Fruit fly (Drosophila melanogaster) whole organism, embryonic: ENCODE measurements around the gene Arpc4.

Experiments used
- Antp ChIP-seq: fragments of 200-800 bp; sonication (Bioruptor generic); optimal IDR thresholded peaks from 3 replicates; lab custom pipeline; 2016; ENCODE audit warnings: missing biosample characterization, missing genetic modification characterization
- Atf-2 ChIP-seq: fragments of 200-800 bp; sonication (Bioruptor generic); optimal IDR thresholded peaks from 2 replicates; lab custom pipeline; 2016; ENCODE audit warnings: missing biosample characterization, missing genetic modification characterization
- Atf3 ChIP-seq: fragments of 200-800 bp; sonication (Bioruptor generic); optimal IDR thresholded peaks from 3 replicates; lab custom pipeline; 2016; ENCODE audit warnings: missing biosample characterization, missing genetic modification characterization
- BEAF-32 ChIP-seq: fragments of 200-800 bp; sonication (Bioruptor generic); optimal IDR thresholded peaks from 3 replicates; lab custom pipeline; 2017; ENCODE audit warnings: missing biosample characterization, missing genetic modification characterization, mild to moderate bottlenecking, moderate library complexity, missing genetic modification reagents
- CG12071 ChIP-seq: fragments of 200-800 bp; sonication (Bioruptor generic); optimal IDR thresholded peaks from 3 replicates; lab custom pipeline; 2018; ENCODE audit warnings: missing biosample characterization, mild to moderate bottlenecking, missing genetic modification characterization
- CG1233 ChIP-seq: fragments of 200-800 bp; sonication (Bioruptor generic); optimal IDR thresholded peaks from 4 replicates; lab custom pipeline; 2018; ENCODE audit warnings: missing biosample characterization, mild to moderate bottlenecking, missing genetic modification characterization
- CG15269 ChIP-seq: fragments of 200-800 bp; sonication (Bioruptor generic); optimal IDR thresholded peaks from 2 replicates; lab custom pipeline; 2018; ENCODE audit warnings: missing biosample characterization, mild to moderate bottlenecking, missing genetic modification characterization, moderate library complexity
- CG16815 ChIP-seq: fragments of 200-800 bp; sonication (Bioruptor generic); optimal IDR thresholded peaks from 3 replicates; lab custom pipeline; 2017; ENCODE audit warnings: missing biosample characterization, mild to moderate bottlenecking, missing genetic modification characterization
- CG16863 ChIP-seq: fragments of 200-800 bp; sonication (Bioruptor generic); optimal IDR thresholded peaks from 3 replicates; lab custom pipeline; 2016; ENCODE audit warnings: missing biosample characterization, missing genetic modification characterization
- CG1832 ChIP-seq: fragments of 200-800 bp; sonication (Bioruptor generic); optimal IDR thresholded peaks from 2 replicates; lab custom pipeline; 2017; ENCODE audit warnings: missing biosample characterization, mild to moderate bottlenecking, missing genetic modification characterization, inconsistent platforms
- CG2116 ChIP-seq: fragments of 200-800 bp; sonication (Bioruptor generic); optimal IDR thresholded peaks from 3 replicates; lab custom pipeline; 2018; ENCODE audit warnings: missing biosample characterization, mild to moderate bottlenecking, missing genetic modification characterization
- CG42726 ChIP-seq: fragments of 200-800 bp; sonication (Bioruptor generic); IDR thresholded peaks from 2 replicates; pipeline ENCODE4 v1.3.6; 2022; ENCODE audit warnings: missing biosample characterization, missing genetic modification characterization; ENCODE audit not compliant: partially characterized antibody
- CG6272 ChIP-seq: fragments of 200-800 bp; sonication (Bioruptor generic); IDR thresholded peaks from 2 replicates; pipeline ENCODE4 v1.3.6; 2022; ENCODE audit warnings: missing biosample characterization, missing genetic modification characterization
- CG7271 ChIP-seq: fragments of 200-800 bp; sonication (Bioruptor generic); optimal IDR thresholded peaks from 2 replicates; lab custom pipeline; 2018; ENCODE audit warnings: missing biosample characterization, mild to moderate bottlenecking, missing genetic modification characterization, moderate library complexity
- CG9817 ChIP-seq: fragments of 200-800 bp; sonication (Bioruptor generic); optimal IDR thresholded peaks from 2 replicates; lab custom pipeline; 2018; ENCODE audit warnings: missing biosample characterization, mild to moderate bottlenecking, missing genetic modification characterization, moderate library complexity
- D ChIP-seq, 2 experiments: fragments of 200-800 bp in 1 of 2; fragments of >200 bp in 1 of 2; sonication (Bioruptor generic) in 1 of 2; optimal IDR thresholded peaks; 2 replicates in 1 of 2; 3 replicates in 1 of 2; lab custom pipeline; 2017; ENCODE audit warnings: mild to moderate bottlenecking in 1 of 2, missing biosample characterization in 1 of 2, missing genetic modification characterization in 1 of 2, missing genetic modification reagents in 1 of 2
- Dip2 ChIP-seq: fragments of 200-800 bp; sonication (Bioruptor generic); IDR thresholded peaks from 2 replicates; pipeline ENCODE4 v1.3.6; 2022; ENCODE audit warnings: missing biosample characterization, missing genetic modification characterization
- HLH54F ChIP-seq: fragments of 200-800 bp; sonication (Bioruptor generic); optimal IDR thresholded peaks from 3 replicates; lab custom pipeline; 2016; ENCODE audit warnings: missing biosample characterization, missing genetic modification characterization
- Hr3 ChIP-seq: fragments of 200-800 bp; sonication (Bioruptor generic); optimal IDR thresholded peaks from 3 replicates; lab custom pipeline; 2016; ENCODE audit warnings: missing biosample characterization, missing genetic modification characterization
- Hr78 ChIP-seq, 2 experiments: fragments of 200-800 bp in 1 of 2; fragments of >200 bp in 1 of 2; sonication (Bioruptor generic) in 1 of 2; optimal IDR thresholded peaks; 2 replicates each; lab custom pipeline; 2017 to 2019; ENCODE audit warnings: missing biosample characterization in 2 of 2, missing genetic modification characterization in 2 of 2, mild to moderate bottlenecking in 1 of 2, moderate library complexity in 1 of 2
- Mad ChIP-seq: fragments of 200-800 bp; sonication (Bioruptor generic); optimal IDR thresholded peaks from 2 replicates; lab custom pipeline; 2016; ENCODE audit warnings: missing biosample characterization, missing genetic modification characterization
- NK7.1 ChIP-seq: fragments of 200-800 bp; sonication (Bioruptor generic); optimal IDR thresholded peaks from 3 replicates; lab custom pipeline; 2016; ENCODE audit warnings: missing biosample characterization, missing genetic modification characterization
- Pdp1 ChIP-seq, 2 experiments: fragments of 200-800 bp; sonication (Bioruptor generic); optimal IDR thresholded peaks; 3 replicates each; lab custom pipeline; 2016; ENCODE audit warnings: missing biosample characterization in 2 of 2, missing genetic modification characterization in 2 of 2, mild to moderate bottlenecking in 1 of 2, moderate library complexity in 1 of 2
- Sry-β ChIP-seq: fragments of 200-800 bp; sonication (Bioruptor generic); optimal IDR thresholded peaks from 2 replicates; lab custom pipeline; 2018; ENCODE audit warnings: missing biosample characterization, mild to moderate bottlenecking, missing genetic modification characterization, moderate library complexity
- Sry-δ ChIP-seq: fragments of 200-800 bp; sonication (Bioruptor generic); optimal IDR thresholded peaks from 2 replicates; lab custom pipeline; 2016; ENCODE audit warnings: missing biosample characterization, missing genetic modification characterization
- Taf1 ChIP-seq: fragments of 200-800 bp; sonication (Bioruptor generic); IDR thresholded peaks from 2 replicates; pipeline ENCODE4 v1.3.6; 2022; ENCODE audit warnings: missing biosample characterization, missing genetic modification characterization
- Vsx1 ChIP-seq: fragments of 200-800 bp; sonication (Bioruptor generic); optimal IDR thresholded peaks from 2 replicates; lab custom pipeline; 2017; ENCODE audit warnings: missing biosample characterization, mild to moderate bottlenecking, missing genetic modification characterization, missing genetic modification reagents
- Xbp1 ChIP-seq: fragments of 200-800 bp; sonication (Bioruptor generic); optimal IDR thresholded peaks from 3 replicates; lab custom pipeline; 2016; ENCODE audit warnings: missing biosample characterization, mild to moderate bottlenecking, missing genetic modification characterization
- ara ChIP-seq: fragments of 200-800 bp; sonication (Bioruptor generic); IDR thresholded peaks from 2 replicates; pipeline ENCODE4 v1.3.6; 2022; ENCODE audit warnings: missing biosample characterization, missing genetic modification characterization
- ase ChIP-seq: fragments of 200-800 bp; sonication (Bioruptor generic); IDR thresholded peaks from 3 replicates; pipeline ENCODE4 v1.3.6; 2022; ENCODE audit warnings: missing biosample characterization, missing genetic modification characterization
- btn ChIP-seq: fragments of 200-800 bp; sonication (Bioruptor generic); optimal IDR thresholded peaks from 2 replicates; lab custom pipeline; 2016; ENCODE audit warnings: missing biosample characterization, missing genetic modification characterization
- caup ChIP-seq: fragments of 200-800 bp; sonication (Bioruptor generic); optimal IDR thresholded peaks from 3 replicates; lab custom pipeline; 2017; ENCODE audit warnings: missing biosample characterization, mild to moderate bottlenecking, missing genetic modification characterization, moderate library complexity; ENCODE audit not compliant: severe bottlenecking
- ci ChIP-seq: fragments of 200-800 bp; sonication (Bioruptor generic); IDR thresholded peaks from 3 replicates; pipeline ENCODE4 v1.3.6; 2022; ENCODE audit warnings: missing biosample characterization, missing genetic modification characterization
- crp ChIP-seq, 2 experiments: fragments of 200-800 bp; sonication (Bioruptor generic); optimal IDR thresholded peaks; 2 replicates in 1 of 2; 3 replicates in 1 of 2; lab custom pipeline; 2017; ENCODE audit warnings: missing biosample characterization in 2 of 2, missing genetic modification characterization in 2 of 2, mild to moderate bottlenecking in 1 of 2, moderate library complexity in 1 of 2
- dm ChIP-seq: fragments of 200-800 bp; sonication (Bioruptor generic); optimal IDR thresholded peaks from 3 replicates; lab custom pipeline; 2016; ENCODE audit warnings: missing biosample characterization, missing genetic modification characterization
- dysf ChIP-seq: fragments of 200-800 bp; sonication (Bioruptor generic); IDR thresholded peaks from 3 replicates; pipeline ENCODE4 v1.3.6; 2022; ENCODE audit warnings: missing biosample characterization, missing genetic modification characterization
- exex ChIP-seq: fragments of 200-800 bp; sonication (Bioruptor generic); optimal IDR thresholded peaks from 4 replicates; lab custom pipeline; 2018; ENCODE audit warnings: missing biosample characterization, mild to moderate bottlenecking, missing genetic modification characterization, moderate library complexity
- hbn ChIP-seq: fragments of 200-800 bp; sonication (Bioruptor generic); IDR thresholded peaks from 2 replicates; pipeline ENCODE4 v1.3.6; 2022; ENCODE audit warnings: missing biosample characterization, missing genetic modification characterization; ENCODE audit not compliant: partially characterized antibody
- mam ChIP-seq: fragments of 200-800 bp; sonication (Bioruptor generic); optimal IDR thresholded peaks from 3 replicates; lab custom pipeline; 2016; ENCODE audit warnings: missing biosample characterization, missing genetic modification characterization
- pho ChIP-seq: fragments of 200-800 bp; sonication (Bioruptor generic); optimal IDR thresholded peaks from 2 replicates; lab custom pipeline; 2016; ENCODE audit warnings: missing biosample characterization, missing genetic modification characterization
- pnt ChIP-seq: fragments of 200-800 bp; sonication (Bioruptor generic); optimal IDR thresholded peaks from 3 replicates; lab custom pipeline; 2016; ENCODE audit warnings: missing biosample characterization, missing genetic modification characterization
- schlank ChIP-seq: fragments of 200-800 bp; sonication (Bioruptor generic); optimal IDR thresholded peaks from 2 replicates; lab custom pipeline; 2018; ENCODE audit warnings: missing biosample characterization, mild to moderate bottlenecking, missing genetic modification characterization
- scrt ChIP-seq: fragments of 200-800 bp; sonication (Bioruptor generic); optimal IDR thresholded peaks from 2 replicates; lab custom pipeline; 2018; ENCODE audit warnings: missing biosample characterization, mild to moderate bottlenecking, missing genetic modification characterization, moderate library complexity
- sima ChIP-seq: fragments of 200-800 bp; sonication (Bioruptor generic); optimal IDR thresholded peaks from 2 replicates; lab custom pipeline; 2016; ENCODE audit warnings: missing biosample characterization, missing genetic modification characterization
- sna ChIP-seq: fragments of 200-800 bp; sonication (Bioruptor generic); IDR thresholded peaks from 2 replicates; pipeline ENCODE4 v1.3.6; 2022; ENCODE audit warnings: missing biosample characterization, missing genetic modification characterization; ENCODE audit not compliant: partially characterized antibody
- twi ChIP-seq: fragments of 200-800 bp; optimal IDR thresholded peaks from 2 replicates; lab custom pipeline; 2019; ENCODE audit warnings: missing biosample characterization, mild to moderate bottlenecking, missing genetic modification characterization, moderate library complexity
- vnd ChIP-seq: fragments of 200-800 bp; sonication (Bioruptor generic); IDR thresholded peaks from 3 replicates; pipeline ENCODE4 v1.3.6; 2022; ENCODE audit warnings: missing biosample characterization, missing genetic modification characterization; ENCODE audit not compliant: partially characterized antibody

Gene Arpc4

DNA sequence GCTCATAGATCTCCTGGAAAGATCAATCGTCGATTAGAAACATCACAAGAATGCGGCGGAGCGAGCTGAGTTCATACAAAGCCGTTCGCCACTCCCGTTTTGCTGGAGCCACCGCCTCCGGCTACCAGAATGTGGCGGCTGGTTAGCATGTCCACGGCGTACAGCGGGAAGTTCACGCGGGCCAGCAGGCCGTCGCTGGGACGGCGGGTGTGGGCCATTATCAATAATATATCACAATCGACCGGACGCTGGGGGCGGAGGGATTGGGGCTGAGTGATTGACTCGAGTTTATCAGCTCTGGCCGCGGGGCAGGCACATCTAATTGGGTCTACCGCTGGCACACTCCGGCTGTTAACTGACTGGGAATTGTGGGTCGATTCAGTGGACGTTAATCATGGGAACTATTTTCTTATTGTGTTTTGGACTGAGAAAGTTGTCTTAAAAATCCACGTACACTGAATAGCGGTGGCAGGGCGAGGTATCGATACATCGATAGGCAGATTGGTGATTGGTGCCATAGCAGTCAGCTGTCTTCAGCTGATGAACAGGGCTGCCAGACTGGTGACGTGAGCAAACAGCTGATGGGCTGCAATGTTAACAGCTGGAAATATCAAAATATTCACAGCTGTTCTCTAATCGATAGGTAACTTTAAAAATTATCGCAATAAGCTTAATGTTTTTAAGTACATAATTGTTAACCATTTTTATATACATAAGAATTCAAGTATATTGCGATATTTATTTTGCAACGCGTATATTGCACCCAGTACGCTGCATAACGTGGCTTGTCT, 26.3 kb upstream of the Arpc4 start, which contains the start of gene CG9175 (continued):
- TF ChIP-seq crp (GFP tag; optimal IDR thresholded peaks at IDR 0.05; lab: Kevin White, UChicago) (peak; percentile 100), CG12071 (GFP tag; lab: Kevin White, UChicago) (peak; percentile 18), Sry-δ (GFP tag; lab: Kevin White, UChicago) (peak; percentile 99), caup (GFP tag; lab: Kevin White, UChicago) (peak; percentile 39), exex (tag; lab: Kevin White, UChicago) (peak; percentile 34), Atf3 (GFP tag; lab: Kevin White, UChicago) (no peak), ci (GFP tag; lab: Robert Waterston, UW) (peak; percentile 78), btn (GFP tag; lab: Kevin White, UChicago) (no peak), Atf-2 (peak; percentile 7), CG1832 (GFP tag; lab: Kevin White, UChicago) (no peak), sima (GFP tag; lab: Kevin White, UChicago) (no peak), CG15269 (tag; lab: Kevin White, UChicago) (no peak), hbn (GFP tag; lab: Robert Waterston, UW) (peak; percentile 98), sna (peak; percentile 96), NK7.1 (GFP tag; lab: Kevin White, UChicago) (no peak), Hr78 (GFP tag; optimal IDR thresholded peaks at IDR 0.05; lab: Kevin White, UChicago) (no peak), Sry-β (GFP tag; lab: Kevin White, UChicago) (peak; percentile 35), Xbp1 (GFP tag; lab: Kevin White, UChicago) (peak; percentile 92), D (optimal IDR thresholded peaks at IDR 0.05; lab: Kevin White, UChicago) (peak; percentile 58), D (GFP tag; optimal IDR thresholded peaks at IDR 0.05; lab: Kevin White, UChicago) (no peak), Mad (GFP tag; lab: Kevin White, UChicago) (peak; percentile 30), CG6272 (GFP tag; lab: Robert Waterston, UW) (no peak; the same call in 1 of the 2 replicates), CG9817 (tag; lab: Kevin White, UChicago) (peak; percentile 46), Hr3 (GFP tag; lab: Kevin White, UChicago) (peak; percentile 5), pnt (peak; percentile 12), Vsx1 (GFP tag; lab: Kevin White, UChicago) (no peak), Antp (GFP tag; lab: Kevin White, UChicago) (peak; percentile 39), CG2116 (GFP tag; lab: Kevin White, UChicago) (peak; percentile 78), BEAF-32 (GFP tag; lab: Kevin White, UChicago) (peak; percentile 99), schlank (tag; lab: Kevin White, UChicago) (no peak), CG7271 (tag; lab: Kevin White, UChicago) (peak; percentile 34), ara (GFP tag; lab: Robert Waterston, UW) (no peak), pho (GFP tag; lab: Kevin White, UChicago) (peak; percentile 69), vnd (GFP tag; lab: Robert Waterston, UW) (peak; percentile 87), CG1233 (GFP tag; lab: Kevin White, UChicago) (no peak), Pdp1 (GFP tag; optimal IDR thresholded peaks at IDR 0.05; lab: Kevin White, UChicago) (peak; percentile 22 to 63), CG16863 (GFP tag; lab: Kevin White, UChicago) (no peak), Taf1 (GFP tag; lab: Robert Waterston, UW) (no peak), scrt (no peak), dysf (no peak), CG16815 (GFP tag; lab: Kevin White, UChicago) (no peak), twi (tag; lab: Kevin White, UChicago) (no peak), Dip2 (no peak), CG42726 (peak; percentile 99), HLH54F (GFP tag; lab: Kevin White, UChicago) (peak; percentile 22), mam (GFP tag; lab: Kevin White, UChicago) (peak; percentile 63), dm (GFP tag; lab: Kevin White, UChicago) (peak; percentile 22), ase (GFP tag; lab: Robert Waterston, UW) (no peak)
